Fruit fly (Drosophila melanogaster) whole organism, embryonic: ENCODE results near the gene CG44005.
A peak's percentile ranks its signal among the peaks of the same experiment; 100 is the strongest.

Source experiments
- Aef1 ChIP-seq: fragments of 200-800 bp; sonication (Bioruptor generic); IDR thresholded peaks from 3 replicates; pipeline ENCODE4 v1.3.6; 2022; ENCODE audit warnings: missing biosample characterization, missing genetic modification characterization
- BEAF-32 ChIP-seq: fragments of 200-800 bp; sonication (Bioruptor generic); optimal IDR thresholded peaks from 3 replicates; lab custom pipeline; 2017; ENCODE audit warnings: missing biosample characterization, missing genetic modification characterization, mild to moderate bottlenecking, moderate library complexity, missing genetic modification reagents
- CG10147 ChIP-seq: fragments of 200-800 bp; sonication (Bioruptor generic); optimal IDR thresholded peaks from 2 replicates; lab custom pipeline; 2019; ENCODE audit warnings: missing biosample characterization, mild to moderate bottlenecking, missing genetic modification characterization, moderate library complexity
- CG10274 ChIP-seq: fragments of 200-800 bp; sonication (Bioruptor generic); optimal IDR thresholded peaks from 3 replicates; lab custom pipeline; 2017; ENCODE audit warnings: missing biosample characterization, mild to moderate bottlenecking, missing genetic modification characterization
- CG11085 ChIP-seq: fragments of 200-800 bp; sonication (Bioruptor generic); IDR thresholded peaks from 2 replicates; pipeline ENCODE4 v1.3.6; 2022; ENCODE audit warnings: missing biosample characterization, missing genetic modification characterization
- CG11093 ChIP-seq: fragments of 200-800 bp; sonication (Bioruptor generic); IDR thresholded peaks from 3 replicates; pipeline ENCODE4 v1.3.6; 2022; ENCODE audit warnings: missing biosample characterization, missing genetic modification characterization
- CG12942 ChIP-seq: fragments of 200-800 bp; sonication (Bioruptor generic); optimal IDR thresholded peaks from 3 replicates; lab custom pipeline; 2016; ENCODE audit warnings: missing biosample characterization, missing genetic modification characterization
- CG13287 ChIP-seq: fragments of 200-800 bp; sonication (Bioruptor generic); IDR thresholded peaks from 2 replicates; pipeline ENCODE4 v1.3.6; 2022; ENCODE audit warnings: missing biosample characterization, missing genetic modification characterization; ENCODE audit not compliant: partially characterized antibody
- CG13624 ChIP-seq: fragments of 200-800 bp; sonication (Bioruptor generic); optimal IDR thresholded peaks from 2 replicates; lab custom pipeline; 2016; ENCODE audit warnings: missing biosample characterization, missing genetic modification characterization
- CG14050 ChIP-seq: fragments of 200-800 bp; sonication (Bioruptor generic); IDR thresholded peaks from 3 replicates; pipeline ENCODE4 v1.3.6; 2022; ENCODE audit warnings: missing biosample characterization, missing genetic modification characterization
- CG15011 ChIP-seq: fragments of 200-800 bp; sonication (Bioruptor generic); optimal IDR thresholded peaks from 3 replicates; lab custom pipeline; 2018; ENCODE audit warnings: missing biosample characterization, mild to moderate bottlenecking, missing genetic modification characterization
- CG1529 ChIP-seq: fragments of 200-800 bp; sonication (Bioruptor generic); optimal IDR thresholded peaks from 3 replicates; lab custom pipeline; 2018; ENCODE audit warnings: missing biosample characterization, missing genetic modification characterization
- CG15696 ChIP-seq: fragments of 200-800 bp; sonication (Bioruptor generic); optimal IDR thresholded peaks from 2 replicates; lab custom pipeline; 2019; ENCODE audit warnings: missing biosample characterization, mild to moderate bottlenecking, missing genetic modification characterization, moderate library complexity
- CG16863 ChIP-seq: fragments of 200-800 bp; sonication (Bioruptor generic); optimal IDR thresholded peaks from 3 replicates; lab custom pipeline; 2016; ENCODE audit warnings: missing biosample characterization, missing genetic modification characterization
- CG17186 ChIP-seq: fragments of 200-800 bp; sonication (Bioruptor generic); optimal IDR thresholded peaks from 3 replicates; lab custom pipeline; 2017; ENCODE audit warnings: missing biosample characterization, missing genetic modification reagents, missing genetic modification characterization
- CG17359 ChIP-seq: fragments of 200-800 bp; sonication (Bioruptor generic); optimal IDR thresholded peaks from 3 replicates; lab custom pipeline; 2018; ENCODE audit warnings: missing biosample characterization, mild to moderate bottlenecking, missing genetic modification characterization, moderate library complexity
- CG1792 ChIP-seq: fragments of 200-800 bp; sonication (Bioruptor generic); optimal IDR thresholded peaks from 2 replicates; lab custom pipeline; 2016; ENCODE audit warnings: missing biosample characterization, missing genetic modification characterization
- CG18011 ChIP-seq: fragments of 200-800 bp; sonication (Bioruptor generic); optimal IDR thresholded peaks from 2 replicates; lab custom pipeline; 2017; ENCODE audit warnings: missing biosample characterization, missing genetic modification characterization, mild to moderate bottlenecking, moderate library complexity, missing genotype
- CG30020 ChIP-seq: fragments of 200-800 bp; optimal IDR thresholded peaks from 2 replicates; lab custom pipeline; 2019; ENCODE audit warnings: missing biosample characterization, mild to moderate bottlenecking, missing genetic modification characterization, moderate library complexity
- CG32532 ChIP-seq: fragments of 200-800 bp; sonication (Bioruptor generic); IDR thresholded peaks from 2 replicates; pipeline ENCODE4 v1.3.6; 2022; ENCODE audit warnings: missing biosample characterization, missing genetic modification characterization
- CG4854 ChIP-seq: fragments of 200-800 bp; sonication (Bioruptor generic); optimal IDR thresholded peaks from 2 replicates; lab custom pipeline; 2016; ENCODE audit warnings: missing biosample characterization, missing genetic modification characterization, inconsistent platforms
- CG7357 ChIP-seq: fragments of 200-800 bp; sonication (Bioruptor generic); IDR thresholded peaks from 3 replicates; pipeline ENCODE4 v1.3.6; 2022; ENCODE audit warnings: missing biosample characterization, missing genetic modification characterization
- CG8478 ChIP-seq: fragments of >200 bp; optimal IDR thresholded peaks from 2 replicates; lab custom pipeline; 2018
- CG9215 ChIP-seq: fragments of 200-800 bp; sonication (Bioruptor generic); IDR thresholded peaks from 2 replicates; pipeline ENCODE4 v1.3.6; 2022; ENCODE audit warnings: missing biosample characterization, missing genetic modification characterization
- Dbx ChIP-seq: fragments of 200-800 bp; sonication (Bioruptor generic); IDR thresholded peaks from 3 replicates; pipeline ENCODE4 v1.3.6; 2022; ENCODE audit warnings: missing biosample characterization, missing genetic modification characterization
- Dll ChIP-seq: fragments of 200-800 bp; sonication (Bioruptor generic); IDR thresholded peaks from 4 replicates; pipeline ENCODE4 v1.3.6; 2022; ENCODE audit warnings: missing biosample characterization, missing genetic modification characterization; ENCODE audit not compliant: partially characterized antibody
- HLH3B ChIP-seq: fragments of 200-800 bp; sonication (Bioruptor generic); IDR thresholded peaks from 2 replicates; pipeline ENCODE4 v1.3.6; 2022; ENCODE audit warnings: missing biosample characterization, missing genetic modification characterization
- HLH4C ChIP-seq: fragments of 200-800 bp; sonication (Bioruptor generic); IDR thresholded peaks from 3 replicates; pipeline ENCODE4 v1.3.6; 2022; ENCODE audit warnings: missing biosample characterization, missing genetic modification characterization; ENCODE audit not compliant: partially characterized antibody
- MBD-R2 ChIP-seq: fragments of 200-800 bp; sonication (Bioruptor generic); IDR thresholded peaks from 2 replicates; pipeline ENCODE4 v1.3.6; 2022; ENCODE audit warnings: missing biosample characterization, missing genetic modification characterization
- MESR4 ChIP-seq: fragments of 200-800 bp; sonication (Bioruptor generic); optimal IDR thresholded peaks from 2 replicates; lab custom pipeline; 2018; ENCODE audit warnings: missing biosample characterization, mild to moderate bottlenecking, missing genetic modification characterization, moderate library complexity
- Optix ChIP-seq: fragments of 200-800 bp; sonication (Bioruptor generic); IDR thresholded peaks from 3 replicates; pipeline ENCODE4 v1.3.6; 2022; ENCODE audit warnings: missing biosample characterization, missing genetic modification characterization
- Rx ChIP-seq: fragments of 200-800 bp; sonication (Bioruptor generic); IDR thresholded peaks from 2 replicates; pipeline ENCODE4 v1.3.6; 2022; ENCODE audit warnings: missing biosample characterization, missing genetic modification characterization
- YL-1 ChIP-seq: fragments of 200-800 bp; sonication (Bioruptor generic); optimal IDR thresholded peaks from 3 replicates; lab custom pipeline; 2017; ENCODE audit warnings: missing biosample characterization, mild to moderate bottlenecking, missing genetic modification characterization
- ac ChIP-seq: fragments of 200-800 bp; sonication (Bioruptor generic); optimal IDR thresholded peaks from 3 replicates; lab custom pipeline; 2017; ENCODE audit warnings: missing biosample characterization, mild to moderate bottlenecking, missing genetic modification characterization
- bcd ChIP-seq: fragments of 200-800 bp; sonication (Bioruptor generic); optimal IDR thresholded peaks from 2 replicates; lab custom pipeline; 2017; ENCODE audit warnings: missing biosample characterization, mild to moderate bottlenecking, missing genetic modification characterization
- bowl ChIP-seq: fragments of 200-800 bp; sonication (Bioruptor generic); IDR thresholded peaks from 2 replicates; pipeline ENCODE4 v1.3.6; 2022; ENCODE audit warnings: missing biosample characterization, missing genetic modification characterization
- cato ChIP-seq: fragments of 200-800 bp; sonication (Bioruptor generic); optimal IDR thresholded peaks from 2 replicates; lab custom pipeline; 2016; ENCODE audit warnings: missing biosample characterization, missing genetic modification characterization, borderline replicate concordance
- chinmo ChIP-seq: fragments of 200-800 bp; sonication (Bioruptor generic); IDR thresholded peaks from 4 replicates; pipeline ENCODE4 v1.3.6; 2022; ENCODE audit warnings: missing biosample characterization, missing genetic modification characterization; ENCODE audit not compliant: partially characterized antibody
- da ChIP-seq: fragments of 200-800 bp; sonication (Bioruptor generic); optimal IDR thresholded peaks from 2 replicates; lab custom pipeline; 2016; ENCODE audit warnings: missing biosample characterization, missing genetic modification characterization
- dm ChIP-seq: fragments of 200-800 bp; sonication (Bioruptor generic); optimal IDR thresholded peaks from 3 replicates; lab custom pipeline; 2016; ENCODE audit warnings: missing biosample characterization, missing genetic modification characterization
- fd3F ChIP-seq: fragments of 200-800 bp; sonication (Bioruptor generic); optimal IDR thresholded peaks from 2 replicates; lab custom pipeline; 2018; ENCODE audit warnings: missing biosample characterization, mild to moderate bottlenecking, missing genetic modification characterization, moderate library complexity
- fru ChIP-seq: fragments of >200 bp; optimal IDR thresholded peaks from 2 replicates; lab custom pipeline; 2017
- gro ChIP-seq: fragments of 200-800 bp; sonication (Bioruptor generic); optimal IDR thresholded peaks from 2 replicates; lab custom pipeline; 2016; ENCODE audit warnings: missing biosample characterization, missing genetic modification characterization
- inv ChIP-seq: fragments of 200-800 bp; sonication (Bioruptor generic); IDR thresholded peaks from 2 replicates; pipeline ENCODE4 v1.3.6; 2022; ENCODE audit warnings: missing biosample characterization, missing genetic modification characterization; ENCODE audit not compliant: partially characterized antibody
- jing ChIP-seq: fragments of 200-800 bp; sonication (Bioruptor generic); optimal IDR thresholded peaks from 2 replicates; lab custom pipeline; 2018; ENCODE audit warnings: missing biosample characterization, mild to moderate bottlenecking, missing genetic modification characterization
- nerfin-2 ChIP-seq: fragments of 200-800 bp; sonication (Bioruptor generic); IDR thresholded peaks from 2 replicates; pipeline ENCODE4 v1.3.6; 2022; ENCODE audit warnings: missing biosample characterization, missing genetic modification characterization; ENCODE audit not compliant: partially characterized antibody
- onecut ChIP-seq: fragments of 200-800 bp; sonication (Bioruptor generic); IDR thresholded peaks from 2 replicates; pipeline ENCODE4 v1.3.6; 2022; ENCODE audit warnings: missing biosample characterization, missing genetic modification characterization
- sd ChIP-seq: fragments of 200-800 bp; sonication (Bioruptor generic); optimal IDR thresholded peaks from 3 replicates; lab custom pipeline; 2018; ENCODE audit warnings: missing biosample characterization, mild to moderate bottlenecking, missing genetic modification characterization, moderate library complexity
- tll ChIP-seq, 2 experiments: fragments of 200-800 bp in 1 of 2; fragments of >200 bp in 1 of 2; sonication (Bioruptor generic) in 1 of 2; optimal IDR thresholded peaks; 2 replicates each; lab custom pipeline; 2017 to 2019; ENCODE audit warnings: missing biosample characterization in 2 of 2, missing genetic modification characterization in 2 of 2, mild to moderate bottlenecking in 1 of 2, moderate library complexity in 1 of 2
- trem ChIP-seq: fragments of 200-800 bp; optimal IDR thresholded peaks from 3 replicates; lab custom pipeline; 2019; ENCODE audit warnings: missing biosample characterization, mild to moderate bottlenecking, missing genetic modification characterization, moderate library complexity
- unpg ChIP-seq: fragments of 200-800 bp; sonication (Bioruptor generic); optimal IDR thresholded peaks from 3 replicates; lab custom pipeline; 2018; ENCODE audit warnings: missing biosample characterization, mild to moderate bottlenecking, missing genetic modification characterization, moderate library complexity

Gene CG44005

dm6 chr3L:18088027-18088426, 16.1 kb upstream of the CG44005 start (continued):
- TF ChIP-seq HLH4C (GFP tag; lab: Robert Waterston, UW), result peak; percentile 47; the same call in 2 of the 3 replicates
- no peak for TF ChIP-seq Aef1 (GFP tag; lab: Robert Waterston, UW)
- no peak for TF ChIP-seq CG15011 (GFP tag; lab: Kevin White, UChicago)
- no peak for TF ChIP-seq tll (GFP tag; optimal IDR thresholded peaks at IDR 0.05; lab: Kevin White, UChicago)
- no peak for TF ChIP-seq Optix
- no peak for TF ChIP-seq fru (lab: Kevin White, UChicago)
- peak; percentile 43 for TF ChIP-seq BEAF-32 (GFP tag; lab: Kevin White, UChicago)
- 0 out of 2 replicates have a peak, but pooled peaks have one; percentile 25 for TF ChIP-seq MBD-R2 (GFP tag; lab: Robert Waterston, UW)
- no peak for TF ChIP-seq CG10147 (GFP tag; lab: Kevin White, UChicago)
- no peak for TF ChIP-seq CG9215 (GFP tag; lab: Robert Waterston, UW)
- no peak for TF ChIP-seq CG8478 (lab: Kevin White, UChicago)
- no peak for TF ChIP-seq CG32532 (GFP tag; lab: Robert Waterston, UW)
- no peak for TF ChIP-seq HLH3B
- TF ChIP-seq bcd (GFP tag; lab: Kevin White, UChicago), result peak; percentile 2
- peak; percentile 87 for TF ChIP-seq sd
- no peak for TF ChIP-seq da (GFP tag; lab: Kevin White, UChicago)
- TF ChIP-seq CG18011, result no peak
- no peak for TF ChIP-seq CG10274
- TF ChIP-seq Rx (GFP tag; lab: Robert Waterston, UW), result no peak
- TF ChIP-seq nerfin-2 (GFP tag; lab: Robert Waterston, UW), result peak; percentile 18; the same call in 1 of the 2 replicates
- no peak for TF ChIP-seq Dll (GFP tag; lab: Robert Waterston, UW)
- TF ChIP-seq CG13287 (GFP tag; lab: Robert Waterston, UW), result peak; percentile 49; the same call in 1 of the 2 replicates
- TF ChIP-seq bowl (GFP tag; lab: Robert Waterston, UW), result no peak
- peak; percentile 97 for TF ChIP-seq chinmo (GFP tag; lab: Robert Waterston, UW)
- no peak for TF ChIP-seq CG11093 (GFP tag; lab: Robert Waterston, UW)
- no peak for TF ChIP-seq inv (GFP tag; lab: Robert Waterston, UW)
- TF ChIP-seq CG1792 (GFP tag; lab: Kevin White, UChicago), result no peak
- no peak for TF ChIP-seq CG17359 (tag; lab: Kevin White, UChicago)
- TF ChIP-seq CG4854 (GFP tag; lab: Kevin White, UChicago), result no peak
- TF ChIP-seq CG17186 (GFP tag; lab: Kevin White, UChicago), result peak; percentile 43
- no peak for TF ChIP-seq CG11085 (GFP tag; lab: Robert Waterston, UW)
- no peak for TF ChIP-seq Dbx
- no peak for TF ChIP-seq CG7357
- TF ChIP-seq ac (GFP tag; lab: Kevin White, UChicago), result no peak
- no peak for TF ChIP-seq YL-1 (GFP tag; lab: Kevin White, UChicago)
- TF ChIP-seq CG13624 (GFP tag; lab: Kevin White, UChicago), result peak; percentile 22
- TF ChIP-seq onecut, result no peak
- no peak for TF ChIP-seq CG14050 (GFP tag; lab: Robert Waterston, UW)
- peak; percentile 29 for TF ChIP-seq trem (tag; lab: Kevin White, UChicago)
- no peak for TF ChIP-seq CG16863
- TF ChIP-seq CG15696 (tag; lab: Kevin White, UChicago), result peak; percentile 12
- TF ChIP-seq dm, result peak; percentile 6
- no peak for TF ChIP-seq CG1529
- no peak for TF ChIP-seq CG12942
- peak; percentile 9 for TF ChIP-seq unpg
- TF ChIP-seq MESR4 (GFP tag; lab: Kevin White, UChicago), result no peak
- TF ChIP-seq jing (GFP tag; lab: Kevin White, UChicago), result no peak
- no peak for TF ChIP-seq cato (GFP tag; lab: Kevin White, UChicago)
- TF ChIP-seq fd3F (GFP tag; lab: Kevin White, UChicago), result no peak
- peak; percentile 26 for TF ChIP-seq gro (GFP tag; lab: Kevin White, UChicago)
- TF ChIP-seq CG30020 (tag; lab: Kevin White, UChicago), result no peak
